Worm (Caenorhabditis elegans) whole organism, L3 larva: ENCODE measurements around the gene sra-3.

Source experiments
- R02D3.7 ChIP-seq: fragments of 150-350 bp; optimal IDR thresholded peaks from 2 replicates; lab custom pipeline; 2014; ENCODE audit warnings: missing biosample characterization, missing genetic modification characterization
- aly-2 ChIP-seq: fragments of 150-350 bp; optimal IDR thresholded peaks from 2 replicates; lab custom pipeline; 2014; ENCODE audit warnings: missing biosample characterization, missing genetic modification characterization
- egl-27 ChIP-seq: sonication (generic microtip); optimal IDR thresholded peaks from 4 replicates; lab custom pipeline; 2017; ENCODE audit warnings: missing biosample characterization, missing genetic modification reagents, missing genetic modification characterization
- egl-5 ChIP-seq: fragments of 150-350 bp; optimal IDR thresholded peaks from 2 replicates; lab custom pipeline; 2017; ENCODE audit warnings: missing biosample characterization, missing genetic modification reagents, missing genetic modification characterization, inconsistent platforms
- fkh-2 ChIP-seq: fragments of 150-350 bp; optimal IDR thresholded peaks from 2 replicates; lab custom pipeline; 2014; ENCODE audit warnings: missing biosample characterization, missing genetic modification reagents, missing genetic modification characterization
- nhr-28 ChIP-seq: fragments of 150-350 bp; optimal IDR thresholded peaks from 2 replicates; lab custom pipeline; 2014; ENCODE audit warnings: missing biosample characterization, missing genetic modification characterization
- nhr-76 ChIP-seq: fragments of 150-350 bp; sonication (generic microtip); optimal IDR thresholded peaks from 5 replicates; lab custom pipeline; 2014; ENCODE audit warnings: missing biosample characterization, missing genetic modification characterization
- pha-4 ChIP-seq: fragments of 150-350 bp; optimal IDR thresholded peaks from 2 replicates; lab custom pipeline; 2014; ENCODE audit warnings: missing biosample characterization, missing genetic modification reagents, missing genetic modification characterization
- sea-2 ChIP-seq: fragments of 150-350 bp; sonication (generic microtip); optimal IDR thresholded peaks from 4 replicates; lab custom pipeline; 2014; ENCODE audit warnings: missing biosample characterization, missing genetic modification reagents, missing genetic modification characterization
- unc-39 ChIP-seq: sonication (generic microtip); optimal IDR thresholded peaks from 4 replicates; lab custom pipeline; 2017; ENCODE audit warnings: missing biosample characterization, missing genetic modification characterization
- ztf-11 ChIP-seq: fragments of 150-350 bp; optimal IDR thresholded peaks from 2 replicates; lab custom pipeline; 2014; ENCODE audit warnings: missing biosample characterization, missing genetic modification characterization

DNA sequence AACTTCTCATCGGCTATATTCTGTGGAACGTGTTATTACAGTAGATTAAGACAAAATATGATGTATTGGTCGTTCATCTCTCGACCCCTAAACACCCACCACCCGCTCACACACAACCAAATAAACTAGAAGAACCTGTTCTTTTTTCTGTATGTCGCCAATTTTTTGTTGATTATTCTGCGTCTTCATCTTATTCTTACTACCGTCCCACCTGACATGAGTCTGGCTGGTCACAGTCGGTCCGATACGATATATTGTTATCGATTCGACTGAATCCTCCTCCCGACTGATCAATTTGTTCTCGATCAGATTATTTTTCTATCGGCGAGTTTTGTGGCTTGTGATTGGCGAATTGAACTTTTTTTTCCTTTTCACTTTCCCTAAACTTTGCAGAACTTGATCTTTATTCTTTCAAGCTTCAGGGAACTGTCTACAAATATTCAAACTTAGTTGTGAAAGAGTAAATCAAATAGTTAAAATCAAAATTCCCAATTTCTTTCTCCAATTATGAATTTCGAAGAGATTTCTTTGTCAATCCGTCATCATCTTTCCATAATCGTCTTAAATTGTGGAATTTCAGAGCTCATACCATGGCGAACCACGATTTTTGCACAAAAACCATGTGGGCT, 14.4 kb upstream of the sra-3 start, which contains the start of gene F35H8.2:
- no peak for TF ChIP-seq pha-4
- TF ChIP-seq nhr-28 (tag; lab: Kevin White, UChicago), result no peak
- no peak for TF ChIP-seq fkh-2 (tag; lab: Kevin White, UChicago)
- TF ChIP-seq egl-27 (tag; lab: Kevin White, UChicago), result no peak
- TF ChIP-seq ztf-11 (tag; lab: Kevin White, UChicago), result no peak
- no peak for TF ChIP-seq unc-39 (tag; lab: Kevin White, UChicago)
- TF ChIP-seq R02D3.7 (tag; lab: Kevin White, UChicago), result no peak
- TF ChIP-seq egl-5, result no peak
- no peak for TF ChIP-seq aly-2 (tag; lab: Kevin White, UChicago)
- TF ChIP-seq nhr-76 (tag; lab: Kevin White, UChicago), result no peak
- no peak for TF ChIP-seq sea-2 (GFP tag; lab: Kevin White, UChicago)
